Fruit fly (Drosophila melanogaster): ENCODE data around the gene CG17896.

Gene CG17896

DNA sequence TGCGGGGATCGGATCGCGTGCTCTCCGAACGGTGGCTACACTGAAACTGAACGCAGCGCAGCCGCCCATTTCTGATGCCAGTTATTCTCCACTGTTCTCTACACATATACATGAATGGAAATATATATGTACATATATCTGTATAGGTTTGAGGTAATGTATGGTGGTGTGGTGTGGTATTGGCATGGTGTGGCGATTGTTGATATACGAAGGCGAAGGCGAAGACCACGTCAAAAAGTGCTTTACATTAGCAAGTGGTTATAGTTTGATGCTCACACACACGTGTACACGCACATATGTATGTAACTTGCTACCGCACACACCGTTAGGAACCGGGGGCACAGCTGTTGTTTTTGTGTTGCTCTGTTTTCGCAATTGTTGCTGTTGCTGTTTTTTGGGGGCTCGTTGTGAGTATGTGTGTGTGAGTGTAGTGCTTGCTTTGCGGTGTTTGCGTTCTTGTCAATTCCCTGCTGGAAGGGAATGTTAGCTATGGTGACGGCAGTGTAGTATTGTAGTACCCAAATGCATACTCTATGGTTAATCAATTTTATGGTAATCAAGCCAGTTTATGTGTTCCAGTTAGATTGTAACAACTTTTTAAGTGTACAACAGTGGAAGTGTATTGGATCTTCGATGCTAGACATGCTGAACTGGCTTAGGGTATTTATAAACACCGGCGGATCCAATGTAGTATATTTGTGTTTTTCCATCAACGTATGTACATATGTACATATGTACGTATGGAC lies at the start of gene CG17896 (continued):
- TF ChIP-seq Trl (optimal IDR thresholded peaks at IDR 0.05) (peak in 1 of 2 experiments; percentile 46), Trl (GFP tag; optimal IDR thresholded peaks at IDR 0.05) (peak; percentile 99), GATAe (GFP tag; conservative IDR thresholded peaks at IDR 0.05) (peak; percentile 97), Lim3 (GFP tag; IDR thresholded peaks at IDR 0.05) (peak; percentile 94), CG9797 (GFP tag; optimal IDR thresholded peaks at IDR 0.05) (peak; percentile 44), lab (GFP tag; optimal IDR thresholded peaks at IDR 0.05) (peak; percentile 99), CG16779 (GFP tag; IDR thresholded peaks at IDR 0.05) (peak; percentile 99), schlank (tag; optimal IDR thresholded peaks at IDR 0.05) (peak; percentile 99), dmrt99B (tag; optimal IDR thresholded peaks at IDR 0.05) (peak; percentile 97), Sox102F (GFP tag; optimal IDR thresholded peaks at IDR 0.05) (peak; percentile 97), fd102C (GFP tag; optimal IDR thresholded peaks at IDR 0.05) (no peak), CG12299 (tag; optimal IDR thresholded peaks at IDR 0.05) (peak; percentile 95), CG13287 (GFP tag; IDR thresholded peaks at IDR 0.05; ENCODE audit: partially characterized antibody) (no peak), Dfd (GFP tag; optimal IDR thresholded peaks at IDR 0.05) (no peak), CG2875 (GFP tag; optimal IDR thresholded peaks at IDR 0.05) (peak; percentile 91), mirr (GFP tag; optimal IDR thresholded peaks at IDR 0.05) (peak; percentile 98), Xbp1 (GFP tag; optimal IDR thresholded peaks at IDR 0.05) (peak; percentile 98), MBD-R2 (GFP tag; IDR thresholded peaks at IDR 0.05) (peak; percentile 98), CG8944 (GFP tag; optimal IDR thresholded peaks at IDR 0.05) (peak; percentile 98), danr (GFP tag; IDR thresholded peaks at IDR 0.05) (peak; percentile 97), pfk (GFP tag; optimal IDR thresholded peaks at IDR 0.05) (peak; percentile 2), sd (tag; optimal IDR thresholded peaks at IDR 0.05) (peak; percentile 95), chm (GFP tag; IDR thresholded peaks at IDR 0.05) (peak; percentile 96), ac (GFP tag; optimal IDR thresholded peaks at IDR 0.05) (peak; percentile 47), Ptx1 (GFP tag; IDR thresholded peaks at IDR 0.05) (peak; percentile 98), tap (tag; optimal IDR thresholded peaks at IDR 0.05) (peak; percentile 91), CG15696 (tag; optimal IDR thresholded peaks at IDR 0.05) (peak; percentile 80), Dad (GFP tag; optimal IDR thresholded peaks at IDR 0.05) (peak; percentile 98), CG14667 (GFP tag; IDR thresholded peaks at IDR 0.05) (peak; percentile 97), ash1 (GFP tag; optimal IDR thresholded peaks at IDR 0.05) (peak; percentile 93), mld (GFP tag; IDR thresholded peaks at IDR 0.05; ENCODE audit: partially characterized antibody) (no peak), sug (tag; optimal IDR thresholded peaks at IDR 0.05) (peak; percentile 93), dysf (GFP tag; IDR thresholded peaks at IDR 0.05) (peak; percentile 99), CG9932 (GFP tag; IDR thresholded peaks at IDR 0.05) (peak; percentile 100), BEAF-32 (GFP tag; optimal IDR thresholded peaks at IDR 0.05) (peak; percentile 20), CG13775 (GFP tag; optimal IDR thresholded peaks at IDR 0.05) (peak; percentile 96), caup (GFP tag; optimal IDR thresholded peaks at IDR 0.05; ENCODE audit: severe bottlenecking) (peak; percentile 99), Xrp1 (GFP tag; IDR thresholded peaks at IDR 0.05) (peak; percentile 97), CG8478 (optimal IDR thresholded peaks at IDR 0.05) (no peak), CG32772 (GFP tag; IDR thresholded peaks at IDR 0.05) (peak; percentile 98), cg (GFP tag; optimal IDR thresholded peaks at IDR 0.05) (peak; percentile 96), CG15269 (tag; optimal IDR thresholded peaks at IDR 0.05) (peak; percentile 98), gcm (GFP tag; optimal IDR thresholded peaks at IDR 0.05) (peak; percentile 91), Mrtf (GFP tag; IDR thresholded peaks at IDR 0.05) (peak; percentile 97), her (GFP tag; optimal IDR thresholded peaks at IDR 0.05) (peak; percentile 98), CG14014 (GFP tag; IDR thresholded peaks at IDR 0.05) (peak; percentile 99), CG8281 (tag; optimal IDR thresholded peaks at IDR 0.05) (peak; percentile 85), amos (GFP tag; IDR thresholded peaks at IDR 0.05; ENCODE audit: partially characterized antibody) (no peak), ci (GFP tag; IDR thresholded peaks at IDR 0.05) (peak; percentile 97)

Measured in whole organism, embryonic.